Fruit fly (Drosophila melanogaster) whole organism, embryonic: ENCODE data around the gene CG13138.
A peak's percentile ranks its signal among the peaks of the same experiment; 100 is the strongest.

Experiments used
- CG12104 ChIP-seq: fragments of 200-800 bp; sonication (Bioruptor generic); optimal IDR thresholded peaks from 3 replicates; lab custom pipeline; 2016; ENCODE audit warnings: missing biosample characterization, missing genetic modification characterization
- CG12219 ChIP-seq: fragments of 200-800 bp; sonication (Bioruptor generic); optimal IDR thresholded peaks from 3 replicates; lab custom pipeline; 2018; ENCODE audit warnings: missing biosample characterization, mild to moderate bottlenecking, missing genetic modification characterization
- CG12769 ChIP-seq: fragments of 200-800 bp; sonication (Bioruptor generic); optimal IDR thresholded peaks from 2 replicates; lab custom pipeline; 2019; ENCODE audit warnings: missing biosample characterization, mild to moderate bottlenecking, missing genetic modification characterization, moderate library complexity
- CG13123 ChIP-seq: fragments of 200-800 bp; sonication (Bioruptor generic); optimal IDR thresholded peaks from 2 replicates; lab custom pipeline; 2016; ENCODE audit warnings: missing biosample characterization, missing genetic modification characterization
- CG13296 ChIP-seq: fragments of 200-800 bp; sonication (Bioruptor generic); optimal IDR thresholded peaks from 3 replicates; lab custom pipeline; 2018; ENCODE audit warnings: missing biosample characterization, mild to moderate bottlenecking, missing genetic modification characterization
- CG16815 ChIP-seq: fragments of 200-800 bp; sonication (Bioruptor generic); optimal IDR thresholded peaks from 3 replicates; lab custom pipeline; 2017; ENCODE audit warnings: missing biosample characterization, mild to moderate bottlenecking, missing genetic modification characterization
- CG16863 ChIP-seq: fragments of 200-800 bp; sonication (Bioruptor generic); optimal IDR thresholded peaks from 3 replicates; lab custom pipeline; 2016; ENCODE audit warnings: missing biosample characterization, missing genetic modification characterization
- CG17359 ChIP-seq: fragments of 200-800 bp; sonication (Bioruptor generic); optimal IDR thresholded peaks from 3 replicates; lab custom pipeline; 2018; ENCODE audit warnings: missing biosample characterization, mild to moderate bottlenecking, missing genetic modification characterization, moderate library complexity
- CG18262 ChIP-seq: fragments of 200-800 bp; optimal IDR thresholded peaks from 3 replicates; lab custom pipeline; 2019; ENCODE audit warnings: missing biosample characterization, mild to moderate bottlenecking, missing genetic modification characterization, moderate library complexity
- CG1832 ChIP-seq: fragments of 200-800 bp; sonication (Bioruptor generic); optimal IDR thresholded peaks from 2 replicates; lab custom pipeline; 2017; ENCODE audit warnings: missing biosample characterization, mild to moderate bottlenecking, missing genetic modification characterization, inconsistent platforms
- CG30020 ChIP-seq: fragments of 200-800 bp; optimal IDR thresholded peaks from 2 replicates; lab custom pipeline; 2019; ENCODE audit warnings: missing biosample characterization, mild to moderate bottlenecking, missing genetic modification characterization, moderate library complexity
- CG31224 ChIP-seq: fragments of 200-800 bp; sonication (Bioruptor generic); IDR thresholded peaks from 2 replicates; pipeline ENCODE4 v1.3.6; 2022; ENCODE audit warnings: missing biosample characterization, missing genetic modification characterization
- CG3847 ChIP-seq: fragments of 200-800 bp; sonication (Bioruptor generic); IDR thresholded peaks from 2 replicates; pipeline ENCODE4 v1.3.6; 2022; ENCODE audit warnings: missing biosample characterization, missing genetic modification characterization
- CG4820 ChIP-seq: fragments of 200-800 bp; sonication (Bioruptor generic); optimal IDR thresholded peaks from 3 replicates; lab custom pipeline; 2016; ENCODE audit warnings: missing biosample characterization, missing genetic modification characterization
- CG6791 ChIP-seq: fragments of 200-800 bp; sonication (Bioruptor generic); IDR thresholded peaks from 3 replicates; pipeline ENCODE4 v1.3.6; 2022; ENCODE audit warnings: missing biosample characterization, missing genetic modification characterization; ENCODE audit not compliant: partially characterized antibody
- CG8281 ChIP-seq: fragments of 200-800 bp; sonication (Bioruptor generic); optimal IDR thresholded peaks from 2 replicates; lab custom pipeline; 2018; ENCODE audit warnings: missing biosample characterization, mild to moderate bottlenecking, missing genetic modification characterization, moderate library complexity
- CG8924 ChIP-seq: fragments of 200-800 bp; optimal IDR thresholded peaks from 3 replicates; lab custom pipeline; 2019; ENCODE audit warnings: missing biosample characterization, mild to moderate bottlenecking, missing genetic modification characterization, moderate library complexity
- CG9932 ChIP-seq: fragments of 200-800 bp; sonication (Bioruptor generic); IDR thresholded peaks from 2 replicates; pipeline ENCODE4 v1.3.6; 2022; ENCODE audit warnings: missing biosample characterization, missing genetic modification characterization
- Chrac-16 ChIP-seq: fragments of 200-800 bp; sonication (Bioruptor generic); optimal IDR thresholded peaks from 3 replicates; lab custom pipeline; 2016; ENCODE audit warnings: missing biosample characterization, missing genetic modification characterization
- Drgx ChIP-seq: fragments of 200-800 bp; sonication (Bioruptor generic); IDR thresholded peaks from 2 replicates; pipeline ENCODE4 v1.3.6; 2022; ENCODE audit warnings: missing biosample characterization, missing genetic modification characterization
- Gsc ChIP-seq: fragments of 200-800 bp; sonication (Bioruptor generic); IDR thresholded peaks from 2 replicates; pipeline ENCODE4 v1.3.6; 2022; ENCODE audit warnings: missing biosample characterization, missing genetic modification characterization
- HLH3B ChIP-seq: fragments of 200-800 bp; sonication (Bioruptor generic); IDR thresholded peaks from 2 replicates; pipeline ENCODE4 v1.3.6; 2022; ENCODE audit warnings: missing biosample characterization, missing genetic modification characterization
- HLHmδ ChIP-seq: fragments of 200-800 bp; sonication (Bioruptor generic); optimal IDR thresholded peaks from 2 replicates; lab custom pipeline; 2018; ENCODE audit warnings: missing biosample characterization, mild to moderate bottlenecking, missing genetic modification characterization, moderate library complexity
- Hr51 ChIP-seq, 2 experiments: fragments of 200-800 bp; sonication (Bioruptor generic); optimal IDR thresholded peaks; 2 replicates in 1 of 2; 3 replicates in 1 of 2; lab custom pipeline; 2016 to 2018; ENCODE audit warnings: missing biosample characterization in 2 of 2, missing genetic modification characterization in 2 of 2, mild to moderate bottlenecking in 1 of 2, moderate library complexity in 1 of 2
- Hsf ChIP-seq: fragments of 200-800 bp; sonication (Bioruptor generic); optimal IDR thresholded peaks from 3 replicates; lab custom pipeline; 2016; ENCODE audit warnings: missing biosample characterization, missing genetic modification characterization
- Myb ChIP-seq: fragments of 200-800 bp; sonication (Bioruptor generic); optimal IDR thresholded peaks from 2 replicates; lab custom pipeline; 2016; ENCODE audit warnings: missing biosample characterization, missing genetic modification characterization
- NFAT ChIP-seq: fragments of 200-800 bp; sonication (Bioruptor generic); IDR thresholded peaks from 2 replicates; pipeline ENCODE4 v1.3.6; 2022; ENCODE audit warnings: missing biosample characterization, missing genetic modification characterization
- Nf-YA ChIP-seq: fragments of 200-800 bp; sonication (Bioruptor generic); IDR thresholded peaks from 2 replicates; pipeline ENCODE4 v1.3.6; 2022; ENCODE audit warnings: missing biosample characterization, missing genetic modification characterization
- Nf-YC ChIP-seq: fragments of 200-800 bp; optimal IDR thresholded peaks from 3 replicates; lab custom pipeline; 2019; ENCODE audit warnings: missing biosample characterization, mild to moderate bottlenecking, missing genetic modification characterization, moderate library complexity
- Spps ChIP-seq: fragments of 200-800 bp; sonication (Bioruptor generic); optimal IDR thresholded peaks from 2 replicates; lab custom pipeline; 2018; ENCODE audit warnings: missing biosample characterization, mild to moderate bottlenecking, missing genetic modification characterization
- YL-1 ChIP-seq: fragments of 200-800 bp; sonication (Bioruptor generic); optimal IDR thresholded peaks from 3 replicates; lab custom pipeline; 2017; ENCODE audit warnings: missing biosample characterization, mild to moderate bottlenecking, missing genetic modification characterization
- al ChIP-seq: fragments of 200-800 bp; sonication (Bioruptor generic); IDR thresholded peaks from 2 replicates; pipeline ENCODE4 v1.3.6; 2022; ENCODE audit warnings: missing biosample characterization, missing genetic modification characterization
- corto ChIP-seq: fragments of 200-800 bp; sonication (Bioruptor generic); optimal IDR thresholded peaks from 2 replicates; lab custom pipeline; 2016; ENCODE audit warnings: missing biosample characterization, mild to moderate bottlenecking, missing genetic modification characterization, moderate library complexity
- esg ChIP-seq: fragments of 200-800 bp; sonication (Bioruptor generic); conservative IDR thresholded peaks from 2 replicates; pipeline ENCODE4 v1.3.6; 2022; ENCODE audit warnings: missing biosample characterization, missing genetic modification characterization
- ham ChIP-seq: fragments of 200-800 bp; sonication (Bioruptor generic); IDR thresholded peaks from 2 replicates; pipeline ENCODE4 v1.3.6; 2022; ENCODE audit warnings: missing biosample characterization, missing genetic modification characterization
- her ChIP-seq: fragments of 200-800 bp; sonication (Bioruptor generic); optimal IDR thresholded peaks from 2 replicates; lab custom pipeline; 2016; ENCODE audit warnings: missing biosample characterization, missing genetic modification characterization
- lab ChIP-seq: fragments of 200-800 bp; sonication (Bioruptor generic); optimal IDR thresholded peaks from 3 replicates; lab custom pipeline; 2017; ENCODE audit warnings: missing biosample characterization, missing genetic modification characterization, mild to moderate bottlenecking, moderate library complexity, missing genetic modification reagents
- lilli ChIP-seq: fragments of 200-800 bp; sonication (Bioruptor generic); optimal IDR thresholded peaks from 3 replicates; lab custom pipeline; 2016; ENCODE audit warnings: missing biosample characterization, missing genetic modification characterization
- lola ChIP-seq, 3 experiments: fragments of >200 bp in 2 of 3; fragments of 200-800 bp in 1 of 3; sonication (Bioruptor generic) in 1 of 3; optimal IDR thresholded peaks; 2 replicates each; lab custom pipeline; 2017 to 2019; ENCODE audit warnings: missing biosample characterization in 3 of 3, missing genetic modification characterization in 3 of 3, mild to moderate bottlenecking in 1 of 3, moderate library complexity in 1 of 3
- nerfin-2 ChIP-seq: fragments of 200-800 bp; sonication (Bioruptor generic); IDR thresholded peaks from 2 replicates; pipeline ENCODE4 v1.3.6; 2022; ENCODE audit warnings: missing biosample characterization, missing genetic modification characterization; ENCODE audit not compliant: partially characterized antibody
- oc ChIP-seq: fragments of 200-800 bp; sonication (Bioruptor generic); optimal IDR thresholded peaks from 2 replicates; lab custom pipeline; 2018; ENCODE audit warnings: missing biosample characterization, mild to moderate bottlenecking, missing genetic modification characterization, moderate library complexity
- onecut ChIP-seq: fragments of 200-800 bp; sonication (Bioruptor generic); IDR thresholded peaks from 2 replicates; pipeline ENCODE4 v1.3.6; 2022; ENCODE audit warnings: missing biosample characterization, missing genetic modification characterization
- rib ChIP-seq: fragments of 200-800 bp; sonication (Bioruptor generic); IDR thresholded peaks from 2 replicates; pipeline ENCODE4 v1.3.6; 2022; ENCODE audit warnings: missing biosample characterization, missing genetic modification characterization
- sc ChIP-seq, 3 experiments: fragments of >200 bp in 2 of 3; fragments of 200-800 bp in 1 of 3; sonication (Bioruptor generic) in 1 of 3; optimal IDR thresholded peaks; 2 replicates in 2 of 3; 3 replicates in 1 of 3; lab custom pipeline; 2017; ENCODE audit warnings: mild to moderate bottlenecking in 1 of 3, missing biosample characterization in 1 of 3, missing genetic modification characterization in 1 of 3, missing genetic modification reagents in 1 of 3
- sens ChIP-seq: fragments of 200-800 bp; sonication (Bioruptor generic); peaks from one replicate; lab custom pipeline; 2016; ENCODE audit warnings: missing biosample characterization, missing genetic modification characterization
- unpg ChIP-seq: fragments of 200-800 bp; sonication (Bioruptor generic); optimal IDR thresholded peaks from 3 replicates; lab custom pipeline; 2018; ENCODE audit warnings: missing biosample characterization, mild to moderate bottlenecking, missing genetic modification characterization, moderate library complexity
- vfl ChIP-seq: fragments of 200-800 bp; sonication (Bioruptor generic); optimal IDR thresholded peaks from 2 replicates; lab custom pipeline; 2016; ENCODE audit warnings: missing biosample characterization, missing genetic modification characterization
- vvl ChIP-seq: fragments of 200-800 bp; sonication (Bioruptor generic); IDR thresholded peaks from 2 replicates; pipeline ENCODE4 v1.3.6; 2022; ENCODE audit warnings: missing biosample characterization, missing genetic modification characterization

The CG13138 gene

DNA sequence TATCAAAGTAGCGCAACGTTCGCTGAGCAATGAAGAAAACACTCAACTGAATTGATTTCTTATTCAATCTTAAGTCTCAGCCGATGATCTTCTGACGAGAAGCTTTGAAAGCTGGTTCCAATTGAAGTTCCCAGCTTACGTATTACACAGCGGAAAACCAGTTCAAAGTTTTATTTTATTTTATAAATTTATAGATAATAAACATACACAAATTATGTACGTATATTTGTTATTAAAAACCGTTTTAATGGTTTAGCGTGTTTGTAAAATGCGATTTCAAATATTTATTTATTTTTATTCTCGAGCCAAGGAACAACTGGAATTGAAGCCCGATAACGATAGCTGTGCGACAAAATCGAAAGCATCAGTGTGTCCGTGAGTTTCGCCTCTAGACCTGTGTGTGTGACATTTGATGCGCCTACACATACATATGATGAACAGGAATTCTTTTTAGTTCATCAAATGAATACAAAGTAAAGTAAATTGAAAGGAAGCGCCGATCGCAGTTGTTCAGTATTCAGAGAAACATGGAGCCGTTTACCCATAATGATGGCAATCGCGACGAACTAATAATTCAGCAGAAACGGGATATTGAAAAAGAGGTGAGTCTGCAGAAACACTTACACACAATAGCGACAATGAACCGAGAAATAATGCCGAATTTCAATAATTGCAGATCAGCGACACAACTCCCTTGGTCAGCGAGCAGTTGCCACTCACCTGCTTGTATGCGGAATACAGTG is 4.9 kb upstream of the CG13138 start, which contains the start of the genes CG5390 and CG4968 (continued):
- TF ChIP-seq al (GFP tag; lab: Robert Waterston, UW) (peak; percentile 55), CG13123 (GFP tag; lab: Kevin White, UChicago) (peak; percentile 14), lilli (GFP tag; lab: Kevin White, UChicago) (peak; percentile 65), sens (GFP tag; lab: Kevin White, UChicago) (peak; percentile 81), vvl (peak; percentile 82), CG12104 (GFP tag; lab: Kevin White, UChicago) (peak; percentile 39), esg (GFP tag; lab: Robert Waterston, UW) (peak; percentile 13; the same call in 1 of the 2 replicates), CG3847 (GFP tag; lab: Robert Waterston, UW) (peak; percentile 64), YL-1 (GFP tag; lab: Kevin White, UChicago) (peak; percentile 85), lola (GFP tag; optimal IDR thresholded peaks at IDR 0.05; lab: Kevin White, UChicago) (peak in 1 of 3 experiments; percentile 36), Nf-YC (tag; lab: Kevin White, UChicago) (peak; percentile 78), HLH3B (GFP tag; lab: Robert Waterston, UW) (peak; percentile 45; the same call in 1 of the 2 replicates), rib (GFP tag; lab: Robert Waterston, UW) (peak; percentile 20; the same call in 1 of the 2 replicates), ham (GFP tag; lab: Robert Waterston, UW) (no peak), Hsf (GFP tag; lab: Kevin White, UChicago) (peak; percentile 34), CG6791 (GFP tag; lab: Robert Waterston, UW) (0 out of 3 replicates have a peak, but pooled peaks have one; percentile 42), nerfin-2 (no peak), CG16815 (GFP tag; lab: Kevin White, UChicago) (peak; percentile 12), lab (GFP tag; lab: Kevin White, UChicago) (no peak), CG30020 (peak; percentile 94), Nf-YA (GFP tag; lab: Robert Waterston, UW) (peak; percentile 47; the same call in 1 of the 2 replicates), CG31224 (GFP tag; lab: Robert Waterston, UW) (peak; percentile 45; the same call in 1 of the 2 replicates), CG9932 (peak; percentile 79), Chrac-16 (GFP tag; lab: Kevin White, UChicago) (peak; percentile 8), Drgx (GFP tag; lab: Robert Waterston, UW) (peak; percentile 86), Gsc (GFP tag; lab: Robert Waterston, UW) (no peak), Spps (tag; lab: Kevin White, UChicago) (peak; percentile 44), her (GFP tag; lab: Kevin White, UChicago) (no peak), corto (GFP tag; lab: Kevin White, UChicago) (peak; percentile 79), vfl (GFP tag; lab: Kevin White, UChicago) (peak; percentile 30), CG17359 (tag; lab: Kevin White, UChicago) (peak; percentile 72), sc (optimal IDR thresholded peaks at IDR 0.05; lab: Kevin White, UChicago) (no peak), sc (GFP tag; optimal IDR thresholded peaks at IDR 0.05; lab: Kevin White, UChicago) (peak; percentile 28), CG18262 (tag; lab: Kevin White, UChicago) (peak; percentile 69), HLHmδ (peak; percentile 40), CG12219 (GFP tag; lab: Kevin White, UChicago) (peak; percentile 37), CG12769 (tag; lab: Kevin White, UChicago) (no peak), CG8281 (peak; percentile 17), CG8924 (tag; lab: Kevin White, UChicago) (peak; percentile 81), CG1832 (no peak), oc (tag; lab: Kevin White, UChicago) (no peak), unpg (GFP tag; lab: Kevin White, UChicago) (peak; percentile 81), Hr51 (GFP tag; optimal IDR thresholded peaks at IDR 0.05; lab: Kevin White, UChicago) (peak; percentile 30 to 83), CG16863 (no peak), CG4820 (GFP tag; lab: Kevin White, UChicago) (peak; percentile 20), onecut (GFP tag; lab: Robert Waterston, UW) (peak; percentile 44), Myb (peak; percentile 4), NFAT (GFP tag; lab: Robert Waterston, UW) (peak; percentile 70), CG13296 (peak; percentile 82)
